Worm (Caenorhabditis elegans) whole organism, mixed stage, embryonic: Measurements from ENCODE around the gene sprr-2.

ENCODE experiments used
- M03D4.4 ChIP-seq: sonication (generic microtip); optimal IDR thresholded peaks from 2 replicates; lab custom pipeline; 2017; ENCODE audit warnings: mild to moderate bottlenecking, missing genetic modification characterization, missing compliant biosample characterization
- blmp-1 ChIP-seq: fragments of 150-350 bp; optimal IDR thresholded peaks from 2 replicates; lab custom pipeline; 2014; ENCODE audit warnings: missing biosample characterization, missing genetic modification characterization
- elt-1 ChIP-seq: sonication (generic microtip); optimal IDR thresholded peaks from 2 replicates; lab custom pipeline; 2017; ENCODE audit warnings: missing genetic modification characterization, mild to moderate bottlenecking, missing compliant biosample characterization, antibody characterized with exemption, moderate library complexity, borderline replicate concordance; ENCODE audit not compliant: insufficient read depth
- lin-13 ChIP-seq: fragments of 150-350 bp; optimal IDR thresholded peaks from 2 replicates; lab custom pipeline; 2014; ENCODE audit warnings: missing biosample characterization, missing genetic modification characterization
- lsy-2 ChIP-seq: fragments of 150-350 bp; optimal IDR thresholded peaks from 2 replicates; lab custom pipeline; 2014; ENCODE audit warnings: missing biosample characterization, missing genetic modification characterization
- mab-5 ChIP-seq: fragments of 150-350 bp; optimal IDR thresholded peaks from 2 replicates; lab custom pipeline; 2014; ENCODE audit warnings: missing biosample characterization, missing genetic modification characterization
- nhr-12 ChIP-seq: fragments of 150-350 bp; optimal IDR thresholded peaks from 2 replicates; lab custom pipeline; 2014; ENCODE audit warnings: missing biosample characterization, missing genetic modification characterization
- nhr-237 ChIP-seq: fragments of 150-350 bp; optimal IDR thresholded peaks from 2 replicates; lab custom pipeline; 2014; ENCODE audit warnings: missing biosample characterization, missing genetic modification characterization
- nhr-28 ChIP-seq: fragments of 150-350 bp; optimal IDR thresholded peaks from 2 replicates; lab custom pipeline; 2014; ENCODE audit warnings: missing biosample characterization, missing genetic modification characterization
- pha-4 ChIP-seq: fragments of 150-350 bp; optimal IDR thresholded peaks from 2 replicates; lab custom pipeline; 2018; ENCODE audit warnings: missing biosample characterization, missing genetic modification reagents, missing genetic modification characterization
- snpc-4 ChIP-seq: fragments of 150-350 bp; optimal IDR thresholded peaks from 2 replicates; lab custom pipeline; 2014; ENCODE audit warnings: missing biosample characterization, missing genetic modification characterization
- tbx-8 ChIP-seq: fragments of 200-800 bp; sonication (Bioruptor generic); optimal IDR thresholded peaks from 2 replicates; lab custom pipeline; 2018; ENCODE audit warnings: mild to moderate bottlenecking, missing genetic modification characterization, moderate library complexity, missing compliant biosample characterization
- unc-62 ChIP-seq: fragments of 150-350 bp; optimal IDR thresholded peaks from 2 replicates; lab custom pipeline; 2014; ENCODE audit warnings: missing biosample characterization, missing genetic modification reagents, missing genetic modification characterization
- ztf-11 ChIP-seq: fragments of 150-350 bp; optimal IDR thresholded peaks from 2 replicates; lab custom pipeline; 2014; ENCODE audit warnings: missing biosample characterization, missing genetic modification characterization

DNA sequence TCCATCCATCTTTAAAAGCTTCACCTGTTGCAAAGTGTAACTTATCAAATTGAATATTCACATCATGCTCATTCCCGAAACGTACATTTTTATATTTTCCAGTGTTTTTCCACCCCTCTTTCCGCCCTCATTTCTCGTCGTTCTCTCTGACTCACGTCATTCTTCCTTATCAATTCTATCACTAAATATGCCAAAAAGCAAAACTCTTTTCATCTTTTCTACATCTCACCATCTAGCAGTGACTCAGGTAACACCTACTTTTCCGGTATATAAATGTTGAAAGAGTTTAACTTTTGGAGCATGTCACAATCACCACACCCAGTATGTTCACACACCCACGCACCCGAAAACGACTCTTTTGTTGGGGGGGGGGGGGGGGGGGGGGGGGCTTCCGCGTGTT is 51.2 kb downstream of the sprr-2 start:
- TF ChIP-seq elt-1 (tag; lab: Kevin White, UChicago) = no peak
- no peak for TF ChIP-seq pha-4
- no peak for TF ChIP-seq lin-13 (tag; lab: Kevin White, UChicago)
- no peak for TF ChIP-seq nhr-28 (tag; lab: Kevin White, UChicago)
- TF ChIP-seq mab-5 (tag; lab: Kevin White, UChicago) = no peak
- TF ChIP-seq blmp-1 (tag; lab: Kevin White, UChicago) = no peak
- no peak for TF ChIP-seq unc-62 (GFP tag; lab: Kevin White, UChicago)
- TF ChIP-seq snpc-4 (tag; lab: Kevin White, UChicago) = no peak
- TF ChIP-seq M03D4.4 = no peak
- no peak for TF ChIP-seq lsy-2 (tag; lab: Kevin White, UChicago)
- no peak for TF ChIP-seq nhr-12
- TF ChIP-seq nhr-237 (tag; lab: Kevin White, UChicago) = no peak
- no peak for TF ChIP-seq ztf-11 (tag; lab: Kevin White, UChicago)
- no peak for TF ChIP-seq tbx-8 (GFP tag; lab: Kevin White, UChicago)
